Fruit fly (Drosophila melanogaster) whole organism, embryonic: ENCODE results near the gene CG46313.

Source experiments
- Asciz ChIP-seq: fragments of 200-800 bp; sonication (Bioruptor generic); optimal IDR thresholded peaks from 2 replicates; lab custom pipeline; 2017; ENCODE audit warnings: missing biosample characterization, mild to moderate bottlenecking, missing genetic modification characterization, missing genetic modification reagents
- CG10274 ChIP-seq: fragments of 200-800 bp; sonication (Bioruptor generic); optimal IDR thresholded peaks from 3 replicates; lab custom pipeline; 2017; ENCODE audit warnings: missing biosample characterization, mild to moderate bottlenecking, missing genetic modification characterization
- CG10431 ChIP-seq: fragments of 200-800 bp; sonication (Bioruptor generic); optimal IDR thresholded peaks from 3 replicates; lab custom pipeline; 2018; ENCODE audit warnings: missing biosample characterization, mild to moderate bottlenecking, missing genetic modification characterization
- CG11560 ChIP-seq: fragments of 200-800 bp; sonication (Bioruptor generic); IDR thresholded peaks from 3 replicates; pipeline ENCODE4 v1.3.6; 2022; ENCODE audit warnings: missing biosample characterization, missing genetic modification characterization
- CG11696 ChIP-seq: fragments of 200-800 bp; sonication (Bioruptor generic); IDR thresholded peaks from 2 replicates; pipeline ENCODE4 v1.3.6; 2022; ENCODE audit warnings: missing biosample characterization, missing genetic modification characterization
- CG12391 ChIP-seq: fragments of 200-800 bp; sonication (Bioruptor generic); optimal IDR thresholded peaks from 3 replicates; lab custom pipeline; 2018; ENCODE audit warnings: missing biosample characterization, mild to moderate bottlenecking, missing genetic modification characterization, moderate library complexity
- CG12659 ChIP-seq: fragments of 200-800 bp; sonication (Bioruptor generic); optimal IDR thresholded peaks from 3 replicates; lab custom pipeline; 2017; ENCODE audit warnings: mild to moderate bottlenecking, missing biosample characterization, missing genetic modification reagents, missing genetic modification characterization
- CG12942 ChIP-seq: fragments of 200-800 bp; sonication (Bioruptor generic); optimal IDR thresholded peaks from 3 replicates; lab custom pipeline; 2016; ENCODE audit warnings: missing biosample characterization, missing genetic modification characterization
- CG14965 ChIP-seq: fragments of 200-800 bp; sonication (Bioruptor generic); optimal IDR thresholded peaks from 2 replicates; lab custom pipeline; 2016; ENCODE audit warnings: missing biosample characterization, missing genetic modification characterization, borderline replicate concordance
- CG1647 ChIP-seq: fragments of 200-800 bp; sonication (Bioruptor generic); optimal IDR thresholded peaks from 3 replicates; lab custom pipeline; 2016; ENCODE audit warnings: missing biosample characterization, missing genetic modification characterization
- CG16815 ChIP-seq: fragments of 200-800 bp; sonication (Bioruptor generic); optimal IDR thresholded peaks from 3 replicates; lab custom pipeline; 2017; ENCODE audit warnings: missing biosample characterization, mild to moderate bottlenecking, missing genetic modification characterization
- CG3065 ChIP-seq: fragments of 200-800 bp; sonication (Bioruptor generic); optimal IDR thresholded peaks from 2 replicates; lab custom pipeline; 2016; ENCODE audit warnings: missing biosample characterization, missing genetic modification characterization
- CG31388 ChIP-seq: fragments of 200-800 bp; sonication (Bioruptor generic); optimal IDR thresholded peaks from 2 replicates; lab custom pipeline; 2016; ENCODE audit warnings: missing biosample characterization, missing genetic modification characterization
- CG32532 ChIP-seq: fragments of 200-800 bp; sonication (Bioruptor generic); IDR thresholded peaks from 2 replicates; pipeline ENCODE4 v1.3.6; 2022; ENCODE audit warnings: missing biosample characterization, missing genetic modification characterization
- CG3281 ChIP-seq: fragments of 200-800 bp; sonication (Bioruptor generic); optimal IDR thresholded peaks from 3 replicates; lab custom pipeline; 2017; ENCODE audit warnings: missing biosample characterization, mild to moderate bottlenecking, missing genetic modification characterization
- CG3407 ChIP-seq: fragments of 200-800 bp; sonication (Bioruptor generic); optimal IDR thresholded peaks from 2 replicates; lab custom pipeline; 2018; ENCODE audit warnings: missing biosample characterization, mild to moderate bottlenecking, missing genetic modification characterization
- CG4404 ChIP-seq: fragments of 200-800 bp; sonication (Bioruptor generic); IDR thresholded peaks from 2 replicates; pipeline ENCODE4 v1.3.6; 2022; ENCODE audit warnings: missing biosample characterization, missing genetic modification characterization
- CG4730 ChIP-seq: fragments of 200-800 bp; sonication (Bioruptor generic); IDR thresholded peaks from 2 replicates; pipeline ENCODE4 v1.3.6; 2022; ENCODE audit warnings: missing biosample characterization, missing genetic modification characterization
- CG6689 ChIP-seq: fragments of 200-800 bp; sonication (Bioruptor generic); IDR thresholded peaks from 2 replicates; pipeline ENCODE4 v1.3.6; 2022; ENCODE audit warnings: missing biosample characterization, missing genetic modification characterization
- CG7556 ChIP-seq: fragments of 200-800 bp; sonication (Bioruptor generic); optimal IDR thresholded peaks from 2 replicates; lab custom pipeline; 2017; ENCODE audit warnings: missing biosample characterization, mild to moderate bottlenecking, missing genetic modification characterization
- CG8290 ChIP-seq, 3 experiments: fragments of 200-800 bp; sonication (Bioruptor generic); optimal IDR thresholded peaks; 2 replicates each; lab custom pipeline; 2016 to 2019; ENCODE audit warnings: missing biosample characterization in 3 of 3, missing genetic modification characterization in 3 of 3, mild to moderate bottlenecking in 2 of 3, moderate library complexity in 1 of 3
- CG8359 ChIP-seq: fragments of 200-800 bp; sonication (Bioruptor generic); optimal IDR thresholded peaks from 2 replicates; lab custom pipeline; 2017; ENCODE audit warnings: missing biosample characterization, mild to moderate bottlenecking, missing genetic modification characterization, borderline replicate concordance
- CG8924 ChIP-seq: fragments of 200-800 bp; optimal IDR thresholded peaks from 3 replicates; lab custom pipeline; 2019; ENCODE audit warnings: missing biosample characterization, mild to moderate bottlenecking, missing genetic modification characterization, moderate library complexity
- CG9797 ChIP-seq: fragments of 200-800 bp; sonication (Bioruptor generic); optimal IDR thresholded peaks from 3 replicates; lab custom pipeline; 2018; ENCODE audit warnings: missing biosample characterization, mild to moderate bottlenecking, missing genetic modification characterization
- CkIIα-i1 ChIP-seq: fragments of 200-800 bp; sonication (Bioruptor generic); IDR thresholded peaks from 2 replicates; pipeline ENCODE4 v1.3.6; 2022; ENCODE audit warnings: missing biosample characterization, missing genetic modification characterization
- CoRest ChIP-seq: fragments of 200-800 bp; sonication (Bioruptor generic); optimal IDR thresholded peaks from 3 replicates; lab custom pipeline; 2018; ENCODE audit warnings: missing biosample characterization, mild to moderate bottlenecking, missing genetic modification characterization, moderate library complexity
- Fer1 ChIP-seq: fragments of 200-800 bp; sonication (Bioruptor generic); optimal IDR thresholded peaks from 2 replicates; lab custom pipeline; 2017; ENCODE audit warnings: missing biosample characterization, mild to moderate bottlenecking, missing genetic modification characterization
- H2.0 ChIP-seq: fragments of 200-800 bp; sonication (Bioruptor generic); IDR thresholded peaks from 2 replicates; pipeline ENCODE4 v1.3.6; 2022; ENCODE audit warnings: missing biosample characterization, missing genetic modification characterization
- HmgZ ChIP-seq: fragments of 200-800 bp; sonication (Bioruptor generic); optimal IDR thresholded peaks from 2 replicates; lab custom pipeline; 2018; ENCODE audit warnings: missing biosample characterization, mild to moderate bottlenecking, missing genetic modification characterization
- MTF-1 ChIP-seq: fragments of 200-800 bp; sonication (Bioruptor generic); optimal IDR thresholded peaks from 2 replicates; lab custom pipeline; 2018; ENCODE audit warnings: missing biosample characterization, mild to moderate bottlenecking, missing genetic modification characterization, borderline replicate concordance
- Max ChIP-seq: fragments of 200-800 bp; sonication (Bioruptor generic); optimal IDR thresholded peaks from 2 replicates; lab custom pipeline; 2016; ENCODE audit warnings: missing biosample characterization, mild to moderate bottlenecking, missing genetic modification characterization
- Six4 ChIP-seq: fragments of 200-800 bp; sonication (Bioruptor generic); optimal IDR thresholded peaks from 2 replicates; lab custom pipeline; 2016; ENCODE audit warnings: missing biosample characterization, missing genetic modification characterization
- YL-1 ChIP-seq: fragments of 200-800 bp; sonication (Bioruptor generic); optimal IDR thresholded peaks from 3 replicates; lab custom pipeline; 2017; ENCODE audit warnings: missing biosample characterization, mild to moderate bottlenecking, missing genetic modification characterization
- caup ChIP-seq: fragments of 200-800 bp; sonication (Bioruptor generic); optimal IDR thresholded peaks from 3 replicates; lab custom pipeline; 2017; ENCODE audit warnings: missing biosample characterization, mild to moderate bottlenecking, missing genetic modification characterization, moderate library complexity; ENCODE audit not compliant: severe bottlenecking
- ci ChIP-seq: fragments of 200-800 bp; sonication (Bioruptor generic); IDR thresholded peaks from 3 replicates; pipeline ENCODE4 v1.3.6; 2022; ENCODE audit warnings: missing biosample characterization, missing genetic modification characterization
- da ChIP-seq: fragments of 200-800 bp; sonication (Bioruptor generic); optimal IDR thresholded peaks from 2 replicates; lab custom pipeline; 2016; ENCODE audit warnings: missing biosample characterization, missing genetic modification characterization
- gcm2 ChIP-seq: fragments of 200-800 bp; sonication (Bioruptor generic); optimal IDR thresholded peaks from 2 replicates; lab custom pipeline; 2016; ENCODE audit warnings: missing biosample characterization, missing genetic modification characterization
- jigr1 ChIP-seq: fragments of 200-800 bp; sonication (Bioruptor generic); IDR thresholded peaks from 3 replicates; pipeline ENCODE4 v1.3.6; 2022; ENCODE audit warnings: missing biosample characterization, missing genetic modification characterization
- lbe ChIP-seq: fragments of 200-800 bp; sonication (Bioruptor generic); optimal IDR thresholded peaks from 2 replicates; lab custom pipeline; 2016; ENCODE audit warnings: missing biosample characterization, mild to moderate bottlenecking, missing genetic modification characterization
- mam ChIP-seq: fragments of 200-800 bp; sonication (Bioruptor generic); optimal IDR thresholded peaks from 3 replicates; lab custom pipeline; 2016; ENCODE audit warnings: missing biosample characterization, missing genetic modification characterization
- nau ChIP-seq: fragments of 200-800 bp; sonication (Bioruptor generic); optimal IDR thresholded peaks from 3 replicates; lab custom pipeline; 2017; ENCODE audit warnings: missing biosample characterization, mild to moderate bottlenecking, missing genetic modification characterization, missing genetic modification reagents
- run ChIP-seq: fragments of 200-800 bp; sonication (Bioruptor generic); optimal IDR thresholded peaks from 3 replicates; lab custom pipeline; 2018; ENCODE audit warnings: missing biosample characterization, mild to moderate bottlenecking, missing genetic modification characterization
- sd ChIP-seq: fragments of 200-800 bp; sonication (Bioruptor generic); optimal IDR thresholded peaks from 3 replicates; lab custom pipeline; 2018; ENCODE audit warnings: missing biosample characterization, mild to moderate bottlenecking, missing genetic modification characterization, moderate library complexity
- sens ChIP-seq: fragments of 200-800 bp; sonication (Bioruptor generic); peaks from one replicate; lab custom pipeline; 2016; ENCODE audit warnings: missing biosample characterization, missing genetic modification characterization
- sqz ChIP-seq: fragments of 200-800 bp; sonication (Bioruptor generic); optimal IDR thresholded peaks from 3 replicates; lab custom pipeline; 2018; ENCODE audit warnings: missing biosample characterization, mild to moderate bottlenecking, missing genetic modification characterization
- trh ChIP-seq: fragments of 200-800 bp; sonication (Bioruptor generic); optimal IDR thresholded peaks from 2 replicates; lab custom pipeline; 2016; ENCODE audit warnings: missing biosample characterization, missing genetic modification characterization
- vvl ChIP-seq: fragments of 200-800 bp; sonication (Bioruptor generic); IDR thresholded peaks from 2 replicates; pipeline ENCODE4 v1.3.6; 2022; ENCODE audit warnings: missing biosample characterization, missing genetic modification characterization
- wdn ChIP-seq: fragments of 200-800 bp; sonication (Bioruptor generic); IDR thresholded peaks from 2 replicates; pipeline ENCODE4 v1.3.6; 2022; ENCODE audit warnings: missing biosample characterization, missing genetic modification characterization
- zfh1 ChIP-seq: fragments of 200-800 bp; sonication (Bioruptor generic); IDR thresholded peaks from 3 replicates; pipeline ENCODE4 v1.3.6; 2022; ENCODE audit warnings: missing biosample characterization, missing genetic modification characterization

The CG46313 gene

DNA sequence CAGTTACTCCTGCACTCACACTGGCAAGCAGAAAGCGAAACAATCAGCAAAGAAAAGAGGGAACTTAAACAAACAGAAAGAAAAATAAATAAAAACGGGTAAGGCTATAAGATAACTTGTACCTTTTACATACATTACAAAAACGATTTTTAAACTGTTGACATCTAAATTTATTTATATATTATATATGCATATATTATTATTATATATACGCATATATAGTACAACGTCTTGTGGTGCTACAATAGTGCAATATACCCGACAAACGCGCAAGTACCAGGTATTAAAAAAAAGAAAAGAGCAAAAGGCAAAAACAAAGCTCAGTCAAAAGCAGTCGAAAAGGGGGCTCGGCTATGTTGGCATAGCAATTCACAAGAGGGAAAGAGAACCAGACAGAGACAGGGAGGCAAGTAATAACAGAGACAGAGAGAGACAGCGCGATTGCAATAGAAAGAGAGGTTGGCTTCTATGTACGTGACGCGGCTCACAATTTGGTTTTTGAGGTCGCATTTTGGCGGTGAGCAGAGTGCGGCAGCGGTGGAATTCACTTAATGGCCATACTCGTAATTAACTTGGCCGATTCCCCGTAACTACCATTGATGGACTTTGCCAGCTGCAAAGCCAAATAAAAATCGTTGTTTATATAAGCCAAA is 24.2 kb upstream of the CG46313 start (continued):
- peak; percentile 16 for TF ChIP-seq Max (GFP tag; lab: Kevin White, UChicago)
- peak; percentile 86 for TF ChIP-seq CG8924 (tag; lab: Kevin White, UChicago)
- TF ChIP-seq CG12659 (GFP tag; lab: Kevin White, UChicago): peak; percentile 43
- TF ChIP-seq YL-1: peak; percentile 12
- TF ChIP-seq CG10431 (GFP tag; lab: Kevin White, UChicago): peak; percentile 6
- TF ChIP-seq CG9797: peak; percentile 11
- TF ChIP-seq trh (GFP tag; lab: Kevin White, UChicago): peak; percentile 46
- TF ChIP-seq sens (GFP tag; lab: Kevin White, UChicago): peak; percentile 84
- TF ChIP-seq CG8359 (GFP tag; lab: Kevin White, UChicago): peak; percentile 16
- TF ChIP-seq CG31388 (GFP tag; lab: Kevin White, UChicago): peak; percentile 34
- peak; percentile 69 for TF ChIP-seq wdn (GFP tag; lab: Robert Waterston, UW)
- no peak for TF ChIP-seq mam
- TF ChIP-seq CG16815 (GFP tag; lab: Kevin White, UChicago): peak; percentile 20
- peak; percentile 72 for TF ChIP-seq Six4 (GFP tag; lab: Kevin White, UChicago)
- TF ChIP-seq sqz: peak; percentile 53
- TF ChIP-seq sd (tag; lab: Kevin White, UChicago): peak; percentile 92
- peak; percentile 26 for TF ChIP-seq CG10274 (GFP tag; lab: Kevin White, UChicago)
- TF ChIP-seq Fer1 (GFP tag; lab: Kevin White, UChicago): peak; percentile 61
- peak; percentile 42 for TF ChIP-seq CG8290 (GFP tag; optimal IDR thresholded peaks at IDR 0.05; lab: Kevin White, UChicago)
- TF ChIP-seq CG8290 (tag; optimal IDR thresholded peaks at IDR 0.05; lab: Kevin White, UChicago): peak; percentile 42 to 45
- TF ChIP-seq CG12942 (GFP tag; lab: Kevin White, UChicago): peak; percentile 56
- TF ChIP-seq HmgZ (tag; lab: Kevin White, UChicago): peak; percentile 23
- peak; percentile 44 for TF ChIP-seq CG3281
- TF ChIP-seq CG11560 (tag; lab: Robert Waterston, UW): peak; percentile 48; the same call in 1 of the 3 replicates
- TF ChIP-seq lbe (GFP tag; lab: Kevin White, UChicago): peak; percentile 88
- TF ChIP-seq vvl (GFP tag; lab: Robert Waterston, UW): peak; percentile 94
- peak; percentile 76 for TF ChIP-seq CG11696 (GFP tag; lab: Robert Waterston, UW)
- TF ChIP-seq CoRest (tag; lab: Kevin White, UChicago): peak; percentile 74
- peak; percentile 68 for TF ChIP-seq CG32532
- TF ChIP-seq CG14965: no peak
- peak; percentile 27 for TF ChIP-seq CG3065 (GFP tag; lab: Kevin White, UChicago)
- peak; percentile 65 for TF ChIP-seq CG7556 (GFP tag; lab: Kevin White, UChicago)
- peak; percentile 66 for TF ChIP-seq caup (GFP tag; lab: Kevin White, UChicago)
- TF ChIP-seq run: peak; percentile 64
- TF ChIP-seq gcm2 (GFP tag; lab: Kevin White, UChicago): no peak
- TF ChIP-seq CG4730 (GFP tag; lab: Robert Waterston, UW): peak; percentile 78
- peak; percentile 85 for TF ChIP-seq Asciz (GFP tag; lab: Kevin White, UChicago)
- TF ChIP-seq da: no peak
- peak; percentile 25 for TF ChIP-seq MTF-1 (GFP tag; lab: Kevin White, UChicago)
- TF ChIP-seq H2.0: peak; percentile 81
- TF ChIP-seq CG1647 (GFP tag; lab: Kevin White, UChicago): peak; percentile 7
- peak; percentile 85 for TF ChIP-seq CG12391 (tag; lab: Kevin White, UChicago)
- TF ChIP-seq CG6689 (GFP tag; lab: Robert Waterston, UW): peak; percentile 90
- TF ChIP-seq zfh1: peak; percentile 74; the same call in 2 of the 3 replicates
- peak; percentile 48 for TF ChIP-seq nau
- peak; percentile 74; the same call in 2 of the 3 replicates for TF ChIP-seq jigr1
- peak; percentile 89 for TF ChIP-seq ci (GFP tag; lab: Robert Waterston, UW)
- no peak for TF ChIP-seq CkIIα-i1
- peak; percentile 45 for TF ChIP-seq CG4404
- TF ChIP-seq CG3407 (GFP tag; lab: Kevin White, UChicago): peak; percentile 64
